Worm (Caenorhabditis elegans) whole organism, mixed stage, embryonic: Measurements from ENCODE around the gene str-43.
"Not testable (repeated sequence)": the region's sequence is repeated elsewhere in the genome, so short reads cannot be mapped to it uniquely, and the experiment has no call there.

Experiments
- M03D4.4 ChIP-seq: sonication (generic microtip); optimal IDR thresholded peaks from 2 replicates; lab custom pipeline; 2017; ENCODE audit warnings: mild to moderate bottlenecking, missing genetic modification characterization, missing compliant biosample characterization
- blmp-1 ChIP-seq: fragments of 150-350 bp; optimal IDR thresholded peaks from 2 replicates; lab custom pipeline; 2014; ENCODE audit warnings: missing biosample characterization, missing genetic modification characterization
- ceh-39 ChIP-seq: fragments of 150-350 bp; optimal IDR thresholded peaks from 2 replicates; lab custom pipeline; 2014; ENCODE audit warnings: missing biosample characterization, missing genetic modification characterization
- ceh-43 ChIP-seq: fragments of 200-800 bp; sonication (Bioruptor generic); optimal IDR thresholded peaks from 2 replicates; lab custom pipeline; 2018; ENCODE audit warnings: mild to moderate bottlenecking, missing genetic modification characterization, moderate library complexity, missing compliant biosample characterization
- ceh-83 ChIP-seq: fragments of 200-800 bp; sonication (Bioruptor generic); optimal IDR thresholded peaks from 2 replicates; lab custom pipeline; 2018; ENCODE audit warnings: mild to moderate bottlenecking, missing genetic modification characterization, missing compliant biosample characterization
- ces-1 ChIP-seq: fragments of 150-350 bp; optimal IDR thresholded peaks from 2 replicates; lab custom pipeline; 2014; ENCODE audit warnings: missing biosample characterization, missing genetic modification reagents, missing genetic modification characterization
- drap-1 ChIP-seq: fragments of 200-800 bp; sonication (Bioruptor generic); optimal IDR thresholded peaks from 3 replicates; lab custom pipeline; 2018; ENCODE audit warnings: mild to moderate bottlenecking, missing genetic modification characterization, missing compliant biosample characterization
- elt-1 ChIP-seq: sonication (generic microtip); optimal IDR thresholded peaks from 2 replicates; lab custom pipeline; 2017; ENCODE audit warnings: missing genetic modification characterization, mild to moderate bottlenecking, missing compliant biosample characterization, antibody characterized with exemption, moderate library complexity, borderline replicate concordance; ENCODE audit not compliant: insufficient read depth
- elt-3 ChIP-seq: fragments of 150-350 bp; optimal IDR thresholded peaks from 2 replicates; lab custom pipeline; 2014; ENCODE audit warnings: missing biosample characterization, missing genetic modification characterization
- flh-1 ChIP-seq: fragments of 200-800 bp; sonication (Bioruptor generic); optimal IDR thresholded peaks from 2 replicates; lab custom pipeline; 2018; ENCODE audit warnings: mild to moderate bottlenecking, missing genetic modification characterization, moderate library complexity, missing compliant biosample characterization
- hlh-1 ChIP-seq: fragments of 150-350 bp; optimal IDR thresholded peaks from 2 replicates; lab custom pipeline; 2014; ENCODE audit warnings: missing biosample characterization, missing genetic modification reagents, missing genetic modification characterization
- lin-13 ChIP-seq: fragments of 150-350 bp; optimal IDR thresholded peaks from 2 replicates; lab custom pipeline; 2014; ENCODE audit warnings: missing biosample characterization, missing genetic modification characterization
- lsy-2 ChIP-seq: fragments of 150-350 bp; optimal IDR thresholded peaks from 2 replicates; lab custom pipeline; 2014; ENCODE audit warnings: missing biosample characterization, missing genetic modification characterization
- mab-5 ChIP-seq: fragments of 150-350 bp; optimal IDR thresholded peaks from 2 replicates; lab custom pipeline; 2014; ENCODE audit warnings: missing biosample characterization, missing genetic modification characterization
- mep-1 ChIP-seq: fragments of 150-350 bp; optimal IDR thresholded peaks from 2 replicates; lab custom pipeline; 2017; ENCODE audit warnings: missing biosample characterization, missing genetic modification reagents, missing genetic modification characterization, inconsistent platforms
- mls-2 ChIP-seq: sonication (generic microtip); optimal IDR thresholded peaks from 2 replicates; lab custom pipeline; 2016; ENCODE audit warnings: mild to moderate bottlenecking, missing genetic modification characterization, moderate library complexity, missing compliant biosample characterization
- nhr-12 ChIP-seq: fragments of 150-350 bp; optimal IDR thresholded peaks from 2 replicates; lab custom pipeline; 2014; ENCODE audit warnings: missing biosample characterization, missing genetic modification characterization
- nhr-2 ChIP-seq: fragments of 150-350 bp; optimal IDR thresholded peaks from 2 replicates; lab custom pipeline; 2014; ENCODE audit warnings: missing biosample characterization, missing genetic modification characterization
- nhr-237 ChIP-seq: fragments of 150-350 bp; optimal IDR thresholded peaks from 2 replicates; lab custom pipeline; 2014; ENCODE audit warnings: missing biosample characterization, missing genetic modification characterization
- nhr-76 ChIP-seq: sonication (generic microtip); optimal IDR thresholded peaks from 2 replicates; lab custom pipeline; 2017; ENCODE audit warnings: missing biosample characterization, missing genetic modification characterization
- pha-4 ChIP-seq: fragments of 150-350 bp; optimal IDR thresholded peaks from 2 replicates; lab custom pipeline; 2018; ENCODE audit warnings: missing biosample characterization, missing genetic modification reagents, missing genetic modification characterization
- sem-2 ChIP-seq: fragments of 200-800 bp; sonication (Bioruptor generic); optimal IDR thresholded peaks from 2 replicates; lab custom pipeline; 2018; ENCODE audit warnings: mild to moderate bottlenecking, missing genetic modification characterization, missing compliant biosample characterization
- snpc-4 ChIP-seq: fragments of 150-350 bp; optimal IDR thresholded peaks from 2 replicates; lab custom pipeline; 2014; ENCODE audit warnings: missing biosample characterization, missing genetic modification characterization
- sptf-1 ChIP-seq: sonication (generic microtip); optimal IDR thresholded peaks from 2 replicates; lab custom pipeline; 2017; ENCODE audit warnings: mild to moderate bottlenecking, missing genetic modification characterization, moderate library complexity, missing compliant biosample characterization
- tbx-8 ChIP-seq: fragments of 200-800 bp; sonication (Bioruptor generic); optimal IDR thresholded peaks from 2 replicates; lab custom pipeline; 2018; ENCODE audit warnings: mild to moderate bottlenecking, missing genetic modification characterization, moderate library complexity, missing compliant biosample characterization
- unc-120 ChIP-seq: sonication (generic microtip); optimal IDR thresholded peaks from 2 replicates; lab custom pipeline; 2017; ENCODE audit warnings: missing genetic modification characterization, missing compliant biosample characterization; ENCODE audit not compliant: poor library complexity, severe bottlenecking
- unc-39 ChIP-seq: fragments of 150-350 bp; optimal IDR thresholded peaks from 2 replicates; lab custom pipeline; 2014; ENCODE audit warnings: missing biosample characterization, missing genetic modification characterization
- unc-62 ChIP-seq: fragments of 150-350 bp; optimal IDR thresholded peaks from 2 replicates; lab custom pipeline; 2014; ENCODE audit warnings: missing biosample characterization, missing genetic modification reagents, missing genetic modification characterization
- zip-8 ChIP-seq: fragments of 150-350 bp; optimal IDR thresholded peaks from 2 replicates; lab custom pipeline; 2014; ENCODE audit warnings: missing biosample characterization, missing genetic modification characterization

Gene str-43

DNA sequence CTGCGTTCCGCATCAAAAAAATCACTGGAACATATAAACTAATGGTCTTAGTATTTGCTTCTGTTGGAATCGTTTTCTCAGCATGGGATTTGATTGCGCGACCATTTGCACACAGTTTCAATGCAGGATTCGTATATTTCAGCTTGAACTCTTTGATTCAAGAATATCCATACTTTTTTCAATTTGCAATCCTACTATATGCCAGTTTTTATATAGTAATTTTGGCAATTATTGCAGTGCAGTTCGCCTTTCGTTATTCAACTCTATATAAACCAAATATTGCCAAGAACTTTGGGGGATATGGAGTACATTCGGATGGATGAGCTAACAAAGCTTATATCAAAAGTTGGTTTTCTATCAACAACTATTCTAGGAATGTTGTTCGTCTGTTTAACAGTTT is 992 bp upstream of the str-43 start, which contains the start of gene str-5:
TSS of gene str-5 (plus strand) at position 301 of the 400 bp plus-strand sequence.
- TF ChIP-seq elt-3 (tag; lab: Kevin White, UChicago); unc-120; M03D4.4 (tag; lab: Kevin White, UChicago): not testable (repeated sequence)

DNA sequence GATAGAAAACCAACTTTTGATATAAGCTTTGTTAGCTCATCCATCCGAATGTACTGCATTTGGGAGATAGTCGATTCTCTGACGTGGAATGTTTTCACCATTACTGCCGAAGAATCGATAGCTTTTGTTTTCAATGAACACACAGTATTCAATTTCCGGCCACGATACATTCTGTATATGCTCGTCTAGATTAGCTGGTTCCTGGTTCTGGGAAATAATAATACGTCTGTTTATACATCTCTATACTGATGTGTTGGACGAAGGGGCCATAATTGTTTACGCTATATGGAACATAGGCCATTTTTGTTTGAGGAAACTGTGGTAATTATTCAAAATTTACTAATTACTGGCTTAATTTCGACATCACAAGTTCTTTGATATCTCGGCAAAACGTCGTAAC is 1.8 kb downstream of the str-43 start, which contains the start of gene str-6:
TSS of gene str-6 (minus strand) at position 101 of the 400 bp plus-strand sequence.
- no peak for TF ChIP-seq nhr-76
- TF ChIP-seq ceh-43 (GFP tag; lab: Kevin White, UChicago) = no peak
- no peak for TF ChIP-seq sptf-1 (tag; lab: Kevin White, UChicago)
- TF ChIP-seq unc-120 = no peak
- no peak for TF ChIP-seq flh-1 (GFP tag; lab: Kevin White, UChicago)
- TF ChIP-seq lin-13 (tag; lab: Kevin White, UChicago) = no peak
- no peak for TF ChIP-seq ceh-39 (tag; lab: Kevin White, UChicago)
- no peak for TF ChIP-seq nhr-237
- no peak for TF ChIP-seq mls-2
- no peak for TF ChIP-seq ces-1 (GFP tag; lab: Kevin White, UChicago)
- no peak for TF ChIP-seq nhr-12
- TF ChIP-seq hlh-1 (tag; lab: Kevin White, UChicago) = no peak
- no peak for TF ChIP-seq lsy-2 (tag; lab: Kevin White, UChicago)
- no peak for TF ChIP-seq mep-1 (tag; lab: Kevin White, UChicago)
- TF ChIP-seq snpc-4 (tag; lab: Kevin White, UChicago) = no peak
- no peak for TF ChIP-seq M03D4.4 (tag; lab: Kevin White, UChicago)
- no peak for TF ChIP-seq sem-2 (GFP tag; lab: Kevin White, UChicago)
- no peak for TF ChIP-seq zip-8 (tag; lab: Kevin White, UChicago)
- no peak for TF ChIP-seq tbx-8

DNA sequence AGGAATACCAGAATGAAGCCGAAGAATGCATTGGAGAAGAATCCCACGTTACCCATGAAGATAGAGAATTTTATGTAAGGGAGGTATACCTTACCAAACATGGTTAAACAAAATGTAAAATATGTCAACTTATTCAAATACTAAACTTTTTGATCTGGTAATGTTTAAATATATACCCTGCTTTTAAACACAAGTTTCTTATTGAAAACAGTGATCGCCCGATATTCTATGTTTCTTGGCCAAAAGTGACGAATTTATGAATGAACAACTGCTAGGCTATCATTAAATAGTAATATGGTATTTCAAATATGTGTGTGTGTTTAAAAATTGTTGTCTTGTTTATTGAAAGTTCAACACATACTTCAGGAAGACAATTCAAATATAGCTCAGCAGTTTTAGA is 3.6 kb downstream of the str-43 start, which contains the start of gene T23D5.8:
TSS of gene T23D5.8 (minus strand) at position 101 of the 400 bp plus-strand sequence.
- TF ChIP-seq blmp-1; lsy-2 (tag; lab: Kevin White, UChicago); hlh-1 (tag; lab: Kevin White, UChicago): not testable (repeated sequence)
- TF ChIP-seq, all 35 proteins: peak for 0; not testable (repeated sequence) for 35

DNA sequence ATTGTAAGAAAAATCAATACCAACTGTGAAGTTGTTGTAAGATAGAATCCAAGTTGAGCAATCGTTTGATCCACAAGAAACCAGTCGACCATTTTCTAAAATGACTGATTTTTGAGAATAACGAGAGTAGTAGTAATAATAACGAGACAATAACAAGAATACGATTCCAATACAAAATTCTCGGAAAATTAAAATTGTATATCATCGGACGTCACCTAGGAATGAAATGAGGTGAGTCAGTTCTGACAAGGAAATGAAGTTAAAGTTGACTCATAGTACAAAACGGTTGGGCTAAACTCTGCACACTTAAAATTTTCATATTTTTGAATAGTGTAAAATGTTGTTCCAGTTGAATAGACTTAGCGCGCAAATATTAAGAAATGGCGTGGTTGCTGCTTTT is 7.6 kb downstream of the str-43 start, which contains the start of gene str-19:
TSS of gene str-19 (minus strand) at position 101 of the 400 bp plus-strand sequence.
- TF ChIP-seq nhr-76; snpc-4 (tag; lab: Kevin White, UChicago); zip-8 (tag; lab: Kevin White, UChicago): not testable (repeated sequence)

DNA sequence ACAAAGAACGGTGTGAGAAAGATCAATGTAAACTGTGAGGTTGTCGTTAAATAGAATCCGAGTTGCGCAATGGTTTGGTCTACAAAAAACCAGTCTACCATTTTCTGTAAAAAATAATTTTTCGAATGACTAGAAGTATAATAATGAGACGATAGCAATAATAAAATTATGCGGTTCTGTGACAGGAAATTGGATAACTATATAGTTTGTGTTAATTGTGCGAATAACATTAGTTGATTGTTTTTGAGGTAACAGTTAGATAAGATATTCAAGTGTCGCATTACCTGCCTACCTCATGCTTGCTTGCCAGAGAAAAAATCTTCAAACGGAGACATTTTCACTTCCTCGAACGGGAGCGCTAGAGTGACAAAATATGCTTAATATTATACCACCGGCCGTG is 10.1 kb downstream of the str-43 start, which contains the start of gene str-18:
TSS of gene str-18 (minus strand) at position 101 of the 400 bp plus-strand sequence.
- no peak for TF ChIP-seq hlh-1 (tag; lab: Kevin White, UChicago)
- TF ChIP-seq unc-120 = no peak
- TF ChIP-seq M03D4.4 (tag; lab: Kevin White, UChicago) = no peak
- no peak for TF ChIP-seq drap-1 (GFP tag; lab: Kevin White, UChicago)
- TF ChIP-seq ceh-43 (GFP tag; lab: Kevin White, UChicago) = no peak
- TF ChIP-seq pha-4 (tag; lab: Kevin White, UChicago) = no peak
- no peak for TF ChIP-seq ceh-83
- no peak for TF ChIP-seq nhr-237

DNA sequence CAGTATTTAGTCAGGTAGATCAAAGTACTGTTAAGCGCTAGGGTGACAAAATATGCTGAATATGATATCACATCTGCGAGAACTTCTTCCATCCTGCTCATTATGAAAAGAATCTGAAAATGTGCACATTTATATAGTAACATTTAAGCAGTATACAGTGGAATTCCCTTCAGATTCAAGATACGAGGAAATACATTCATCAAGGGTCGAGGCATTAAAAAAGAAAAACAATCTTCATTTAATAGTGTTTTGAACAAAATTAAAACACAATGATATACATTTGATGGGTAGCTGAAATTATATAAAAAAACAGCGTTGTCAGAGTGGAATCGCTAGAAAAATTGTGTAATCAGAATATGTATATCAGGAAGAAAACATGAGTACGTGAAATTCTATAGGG is 16.2 kb downstream of the str-43 start, which contains the start of gene str-27:
TSS of gene str-27 (minus strand) at position 101 of the 400 bp plus-strand sequence.
- TF ChIP-seq unc-39 = no peak
- no peak for TF ChIP-seq elt-3 (tag; lab: Kevin White, UChicago)
- TF ChIP-seq nhr-237 = no peak
- TF ChIP-seq lsy-2 (tag; lab: Kevin White, UChicago) = no peak
- no peak for TF ChIP-seq mls-2
- TF ChIP-seq pha-4 (tag; lab: Kevin White, UChicago) = no peak
- TF ChIP-seq nhr-2 (tag; lab: Kevin White, UChicago) = no peak
- TF ChIP-seq unc-62 (GFP tag; lab: Kevin White, UChicago) = no peak
- no peak for TF ChIP-seq ceh-43 (GFP tag; lab: Kevin White, UChicago)
- TF ChIP-seq mab-5 (tag; lab: Kevin White, UChicago) = no peak
- TF ChIP-seq nhr-12 = no peak
- no peak for TF ChIP-seq zip-8 (tag; lab: Kevin White, UChicago)
- TF ChIP-seq drap-1 (GFP tag; lab: Kevin White, UChicago) = no peak
- TF ChIP-seq sem-2 (GFP tag; lab: Kevin White, UChicago) = no peak
- TF ChIP-seq ces-1 (GFP tag; lab: Kevin White, UChicago) = no peak
- TF ChIP-seq elt-1 (tag; lab: Kevin White, UChicago) = no peak
- TF ChIP-seq mep-1 (tag; lab: Kevin White, UChicago) = no peak
- TF ChIP-seq ceh-39 (tag; lab: Kevin White, UChicago) = no peak
- no peak for TF ChIP-seq unc-120
- no peak for TF ChIP-seq hlh-1 (tag; lab: Kevin White, UChicago)
